Worm (Caenorhabditis elegans) whole organism, late embryonic: ENCODE data around the gene F41E6.17.
"Not testable (repeated sequence)": the region's sequence is repeated elsewhere in the genome, so short reads cannot be mapped to it uniquely, and the experiment has no call there.

ENCODE experiments used
- C08G9.2 ChIP-seq: sonication (generic microtip); optimal IDR thresholded peaks from 2 replicates; lab custom pipeline; 2016; ENCODE audit warnings: mild to moderate bottlenecking, missing genetic modification characterization, moderate library complexity, missing compliant biosample characterization
- C38D4.7 ChIP-seq: fragments of 200-800 bp; sonication (Bioruptor generic); optimal IDR thresholded peaks from 2 replicates; lab custom pipeline; 2018; ENCODE audit warnings: mild to moderate bottlenecking, missing genetic modification characterization, moderate library complexity, missing compliant biosample characterization
- F13H6.1 ChIP-seq: sonication (generic microtip); optimal IDR thresholded peaks from 2 replicates; lab custom pipeline; 2016; ENCODE audit warnings: missing genetic modification characterization, missing compliant biosample characterization
- K02D7.2 ChIP-seq: sonication (generic microtip); optimal IDR thresholded peaks from 2 replicates; lab custom pipeline; 2017; ENCODE audit warnings: mild to moderate bottlenecking, missing genetic modification characterization, missing compliant biosample characterization
- K09A11.1 ChIP-seq: sonication (generic microtip); optimal IDR thresholded peaks from 2 replicates; lab custom pipeline; 2017; ENCODE audit warnings: antibody characterized with exemption, mild to moderate bottlenecking, missing genetic modification characterization, missing compliant biosample characterization; ENCODE audit not compliant: insufficient read depth
- T23F11.4 ChIP-seq: fragments of 200-800 bp; sonication (Bioruptor generic); optimal IDR thresholded peaks from 2 replicates; lab custom pipeline; 2018; ENCODE audit warnings: mild to moderate bottlenecking, missing genetic modification characterization, missing compliant biosample characterization
- ama-1 ChIP-seq: fragments of 150-350 bp; optimal IDR thresholded peaks from 2 replicates; lab custom pipeline; 2014
- ceh-14 ChIP-seq: sonication (generic microtip); optimal IDR thresholded peaks from 2 replicates; lab custom pipeline; 2016; ENCODE audit warnings: missing genotype, missing genetic modification characterization, missing compliant biosample characterization
- ceh-18 ChIP-seq: sonication (generic microtip); optimal IDR thresholded peaks from 2 replicates; lab custom pipeline; 2016; ENCODE audit warnings: missing genetic modification characterization, missing compliant biosample characterization
- ceh-24 ChIP-seq: sonication (generic microtip); optimal IDR thresholded peaks from 2 replicates; lab custom pipeline; 2016; ENCODE audit warnings: mild to moderate bottlenecking, missing genetic modification characterization, missing compliant biosample characterization
- ceh-31 ChIP-seq: sonication (generic microtip); optimal IDR thresholded peaks from 2 replicates; lab custom pipeline; 2016; ENCODE audit warnings: missing genetic modification characterization, missing compliant biosample characterization
- ceh-34 ChIP-seq: sonication (generic microtip); optimal IDR thresholded peaks from 2 replicates; lab custom pipeline; 2016; ENCODE audit warnings: mild to moderate bottlenecking, missing genetic modification characterization, missing compliant biosample characterization
- ceh-9 ChIP-seq: sonication (generic microtip); optimal IDR thresholded peaks from 2 replicates; lab custom pipeline; 2016; ENCODE audit warnings: mild to moderate bottlenecking, missing genetic modification characterization, inconsistent platforms, missing compliant biosample characterization
- dmd-4 ChIP-seq: sonication (generic microtip); optimal IDR thresholded peaks from 2 replicates; lab custom pipeline; 2016; ENCODE audit warnings: borderline replicate concordance, missing genetic modification characterization, missing compliant biosample characterization
- dve-1 ChIP-seq: sonication (generic microtip); optimal IDR thresholded peaks from 2 replicates; lab custom pipeline; 2017; ENCODE audit warnings: antibody characterized with exemption, mild to moderate bottlenecking, missing genetic modification characterization, missing compliant biosample characterization
- elt-2 ChIP-seq: sonication (generic microtip); optimal IDR thresholded peaks from 2 replicates; lab custom pipeline; 2016; ENCODE audit warnings: missing genetic modification reagents, missing genetic modification characterization, missing compliant biosample characterization
- elt-4 ChIP-seq: sonication (generic microtip); optimal IDR thresholded peaks from 2 replicates; lab custom pipeline; 2016; ENCODE audit warnings: missing genetic modification characterization, missing compliant biosample characterization
- fax-1 ChIP-seq: sonication (generic microtip); optimal IDR thresholded peaks from 2 replicates; lab custom pipeline; 2016; ENCODE audit warnings: missing genotype, missing genetic modification characterization, missing compliant biosample characterization
- fkh-10 ChIP-seq: fragments of 150-350 bp; optimal IDR thresholded peaks from 2 replicates; lab custom pipeline; 2014; ENCODE audit warnings: missing biosample characterization, missing genetic modification reagents, missing genetic modification characterization
- gmeb-2 ChIP-seq: sonication (generic microtip); optimal IDR thresholded peaks from 2 replicates; lab custom pipeline; 2016; ENCODE audit warnings: missing genetic modification characterization, inconsistent platforms, missing compliant biosample characterization
- hlh-13 ChIP-seq: fragments of 200-800 bp; sonication (Bioruptor generic); optimal IDR thresholded peaks from 2 replicates; lab custom pipeline; 2018; ENCODE audit warnings: mild to moderate bottlenecking, missing genetic modification characterization, missing compliant biosample characterization
- hlh-15 ChIP-seq: sonication (generic microtip); optimal IDR thresholded peaks from 2 replicates; lab custom pipeline; 2016; ENCODE audit warnings: missing genetic modification characterization, missing compliant biosample characterization
- hlh-6 ChIP-seq: sonication (generic microtip); optimal IDR thresholded peaks from 2 replicates; lab custom pipeline; 2016; ENCODE audit warnings: missing genotype, missing genetic modification characterization, missing compliant biosample characterization
- lin-11 ChIP-seq: fragments of 200-800 bp; sonication (Bioruptor generic); optimal IDR thresholded peaks from 2 replicates; lab custom pipeline; 2018; ENCODE audit warnings: mild to moderate bottlenecking, missing genetic modification characterization, missing compliant biosample characterization
- mec-3 ChIP-seq: sonication (generic microtip); optimal IDR thresholded peaks from 2 replicates; lab custom pipeline; 2016; ENCODE audit warnings: borderline replicate concordance, missing genetic modification characterization, missing compliant biosample characterization
- nfya-1 ChIP-seq: sonication (generic microtip); optimal IDR thresholded peaks from 2 replicates; lab custom pipeline; 2017; ENCODE audit warnings: missing genetic modification characterization, mild to moderate bottlenecking, missing compliant biosample characterization, antibody characterized with exemption, moderate library complexity
- nhr-232 ChIP-seq: sonication (generic microtip); optimal IDR thresholded peaks from 2 replicates; lab custom pipeline; 2016; ENCODE audit warnings: missing genetic modification characterization, missing compliant biosample characterization
- npax-4 ChIP-seq: sonication (generic microtip); optimal IDR thresholded peaks from 2 replicates; lab custom pipeline; 2016; ENCODE audit warnings: missing genetic modification characterization, missing compliant biosample characterization
- odd-2 ChIP-seq: sonication (generic microtip); optimal IDR thresholded peaks from 2 replicates; lab custom pipeline; 2017; ENCODE audit warnings: antibody characterized with exemption, mild to moderate bottlenecking, missing genetic modification characterization, missing compliant biosample characterization
- pha-4 ChIP-seq: fragments of 150-350 bp; optimal IDR thresholded peaks from 2 replicates; lab custom pipeline; 2018; ENCODE audit warnings: missing biosample characterization, missing genetic modification reagents, missing genetic modification characterization
- pros-1 ChIP-seq: fragments of 150-350 bp; optimal IDR thresholded peaks from 2 replicates; lab custom pipeline; 2014; ENCODE audit warnings: missing biosample characterization, missing genetic modification reagents, missing genetic modification characterization
- ref-2 ChIP-seq: sonication (generic microtip); optimal IDR thresholded peaks from 2 replicates; lab custom pipeline; 2016; ENCODE audit warnings: missing genetic modification characterization, missing compliant biosample characterization
- rnt-1 ChIP-seq: sonication (generic microtip); optimal IDR thresholded peaks from 2 replicates; lab custom pipeline; 2016; ENCODE audit warnings: missing genetic modification characterization, missing compliant biosample characterization
- sdc-2 ChIP-seq: sonication (generic microtip); optimal IDR thresholded peaks from 2 replicates; lab custom pipeline; 2016; ENCODE audit warnings: missing genotype, missing genetic modification characterization, missing compliant biosample characterization
- ttx-3 ChIP-seq: sonication (generic microtip); optimal IDR thresholded peaks from 2 replicates; lab custom pipeline; 2016; ENCODE audit warnings: missing genetic modification reagents, missing genetic modification characterization, missing compliant biosample characterization
- unc-3 ChIP-seq, 2 experiments: fragments of 200-800 bp in 1 of 2; sonication (Bioruptor generic) in 1 of 2; sonication (generic microtip) in 1 of 2; conservative IDR thresholded peaks in 1 of 2; optimal IDR thresholded peaks in 1 of 2; 2 replicates each; pipeline versions ENCODE4 v1.3.6 to Lab custom; 2016 to 2022; ENCODE audit warnings: missing compliant biosample characterization in 2 of 2, missing genetic modification characterization in 2 of 2, missing genetic modification reagents in 1 of 2
- unc-42 ChIP-seq: sonication (generic microtip); optimal IDR thresholded peaks from 2 replicates; lab custom pipeline; 2016; ENCODE audit warnings: missing genotype, missing genetic modification characterization, missing compliant biosample characterization
- unc-55 ChIP-seq: sonication (generic microtip); optimal IDR thresholded peaks from 2 replicates; lab custom pipeline; 2017; ENCODE audit warnings: missing biosample characterization, missing genetic modification reagents, missing genetic modification characterization
- unc-86 ChIP-seq: sonication (generic microtip); optimal IDR thresholded peaks from 2 replicates; lab custom pipeline; 2016; ENCODE audit warnings: missing genetic modification characterization, missing compliant biosample characterization
- ztf-16 ChIP-seq: sonication (generic microtip); optimal IDR thresholded peaks from 2 replicates; lab custom pipeline; 2017; ENCODE audit warnings: missing genetic modification characterization, missing compliant biosample characterization

Gene F41E6.17

ce11 chrV:8623754-8624153, at the start of gene F41E6.17:
F41E6.17 (plus strand) TSS chrV:8624101.
- no peak for TF ChIP-seq nhr-232 (tag; lab: Kevin White, UChicago)
- peak; percentile 62 for TF ChIP-seq unc-42 (tag; lab: Kevin White, UChicago)

DNA sequence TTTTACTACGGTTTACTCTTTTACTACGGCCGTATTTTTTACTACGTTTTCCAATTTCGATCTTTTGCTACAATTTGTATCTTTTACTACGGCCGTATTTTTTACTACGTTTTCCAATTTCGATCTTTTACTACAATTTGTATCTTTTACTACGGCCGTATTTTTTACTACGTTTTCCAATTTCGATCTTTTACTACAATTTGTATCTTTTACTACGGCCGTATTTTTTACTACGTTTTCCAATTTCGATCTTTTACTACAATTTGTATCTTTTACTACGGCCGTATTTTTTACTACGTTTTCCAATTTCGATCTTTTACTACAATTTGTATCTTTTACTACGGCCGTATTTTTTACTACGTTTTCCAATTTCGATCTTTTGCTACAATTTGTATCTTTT, 49.1 kb upstream of the F41E6.17 start, which contains the start of gene F25G6.1:
Gene F25G6.1 (plus strand): TSS at position 301 of the 400 bp plus-strand sequence.
- not testable (repeated sequence) for TF ChIP-seq elt-2, ceh-31, hlh-6 (tag; lab: Kevin White, UChicago)

DNA sequence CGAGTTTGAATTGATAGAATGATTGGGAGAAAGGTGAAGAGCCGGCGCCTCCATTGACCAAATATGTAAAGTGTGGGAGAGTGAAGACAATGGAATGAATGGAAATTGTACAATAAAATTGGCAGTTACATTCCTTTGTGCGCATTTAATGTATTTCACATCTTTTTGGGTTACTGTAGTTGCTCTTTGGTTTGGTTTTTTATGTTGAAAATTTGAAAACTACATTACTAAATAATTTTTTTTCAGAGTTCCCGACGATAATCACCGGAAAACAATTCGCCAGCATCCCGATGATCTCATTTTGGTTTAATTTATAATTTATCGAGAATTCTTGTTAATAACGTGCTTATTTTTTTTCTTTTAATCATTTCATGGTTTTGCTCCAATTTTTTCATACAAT, 42.9 kb upstream of the F41E6.17 start, which contains the start of gene C10B5.1:
Gene C10B5.1 (plus strand): TSS at position 301 of the 400 bp plus-strand sequence.
- TF ChIP-seq hlh-15 (tag; lab: Kevin White, UChicago) (no peak), C38D4.7 (no peak), nfya-1 (tag; lab: Kevin White, UChicago) (no peak), unc-55 (no peak), ceh-31 (tag; lab: Kevin White, UChicago) (no peak), T23F11.4 (GFP tag; lab: Kevin White, UChicago) (no peak), ttx-3 (no peak), rnt-1 (tag; lab: Kevin White, UChicago) (no peak), elt-4 (tag; lab: Kevin White, UChicago) (no peak), gmeb-2 (tag; lab: Kevin White, UChicago) (no peak), unc-86 (no peak)
- TF ChIP-seq, all 69 proteins: peak for 0

ce11 chrV:8586472-8586871, 37.4 kb upstream of the F41E6.17 start:
- no peak for TF ChIP-seq fax-1 (tag; lab: Kevin White, UChicago)
- no peak for TF ChIP-seq unc-3 (GFP tag; conservative IDR thresholded peaks at IDR 0.05; lab: Robert Waterston, UW)
- no peak for TF ChIP-seq unc-3 (tag; optimal IDR thresholded peaks at IDR 0.05; lab: Kevin White, UChicago)
- no peak for TF ChIP-seq ref-2 (tag; lab: Kevin White, UChicago)
- TF ChIP-seq dve-1 (tag; lab: Kevin White, UChicago) = no peak
- no peak for TF ChIP-seq ceh-24 (tag; lab: Kevin White, UChicago)
- TF ChIP-seq nfya-1 (tag; lab: Kevin White, UChicago) = no peak
- no peak for TF ChIP-seq K02D7.2 (tag; lab: Kevin White, UChicago)
- no peak for TF ChIP-seq lin-11
- TF ChIP-seq gmeb-2 (tag; lab: Kevin White, UChicago) = no peak
- no peak for TF ChIP-seq ceh-31 (tag; lab: Kevin White, UChicago)
- TF ChIP-seq K09A11.1 (tag; lab: Kevin White, UChicago) = no peak
- no peak for TF ChIP-seq mec-3
- no peak for TF ChIP-seq T23F11.4 (GFP tag; lab: Kevin White, UChicago)
- no peak for TF ChIP-seq unc-55
- TF ChIP-seq dmd-4 (tag; lab: Kevin White, UChicago) = no peak
- no peak for TF ChIP-seq hlh-13 (GFP tag; lab: Kevin White, UChicago)
- TF ChIP-seq pha-4 (tag; lab: Kevin White, UChicago) = no peak
- no peak for TF ChIP-seq elt-4 (tag; lab: Kevin White, UChicago)
- no peak for TF ChIP-seq nhr-232 (tag; lab: Kevin White, UChicago)
- TF ChIP-seq ceh-34 (tag; lab: Kevin White, UChicago) = no peak

DNA sequence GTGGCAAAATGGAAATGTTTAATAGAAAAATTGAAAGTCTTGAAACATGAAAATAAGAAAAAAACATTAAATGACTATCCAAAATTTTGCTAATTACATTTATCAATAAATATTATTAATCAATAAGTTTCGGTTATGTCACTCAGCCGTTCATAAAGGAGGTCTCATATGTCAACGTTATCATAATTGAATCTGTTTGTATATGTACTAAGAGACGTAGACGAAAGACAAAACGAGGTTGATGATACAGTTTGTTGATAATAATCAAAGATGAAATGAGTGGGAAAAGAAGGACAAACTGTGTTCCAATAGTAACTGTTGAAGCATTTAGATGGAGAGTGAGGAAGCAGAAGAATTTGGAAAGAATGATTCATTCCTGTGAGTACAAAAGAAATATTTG, 37.0 kb upstream of the F41E6.17 start:
- TF ChIP-seq elt-2 (tag; lab: Kevin White, UChicago) (peak; percentile 19), pros-1 (tag; lab: Kevin White, UChicago) (no peak)
- TF ChIP-seq, all 69 proteins: peak for 1

DNA sequence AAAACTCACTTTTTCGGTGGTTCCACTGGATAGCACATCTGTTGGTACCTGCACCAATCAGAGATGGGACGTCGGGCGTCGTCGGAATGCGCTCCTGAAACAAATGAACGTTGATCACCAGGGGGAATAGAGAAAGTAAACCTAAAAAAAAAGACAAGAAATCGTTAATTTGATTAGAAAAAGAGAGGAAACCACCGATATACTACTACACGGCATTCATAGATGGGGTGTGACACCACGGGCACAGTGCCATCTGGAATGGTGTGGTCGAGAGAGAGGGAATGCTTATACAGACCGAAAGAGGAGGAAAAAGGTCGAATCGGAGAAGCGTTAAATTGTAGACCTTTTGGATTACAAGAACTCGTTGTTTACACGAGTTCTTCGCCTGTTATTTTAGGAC, 35.8 kb upstream of the F41E6.17 start, which contains the start of gene C10B5.3:
Gene C10B5.3 (minus strand): TSS at position 101 of the 400 bp plus-strand sequence.
- TF ChIP-seq mec-3 = no peak
- TF ChIP-seq npax-4 (tag; lab: Kevin White, UChicago) = no peak
- no peak for TF ChIP-seq hlh-13 (GFP tag; lab: Kevin White, UChicago)
- no peak for TF ChIP-seq ama-1 (lab: Kevin White, UChicago)
- no peak for TF ChIP-seq nfya-1 (tag; lab: Kevin White, UChicago)
- TF ChIP-seq odd-2 (tag; lab: Kevin White, UChicago) = no peak
- TF ChIP-seq F13H6.1 = no peak
- no peak for TF ChIP-seq ztf-16 (tag; lab: Kevin White, UChicago)
- no peak for TF ChIP-seq sdc-2 (tag; lab: Kevin White, UChicago)
- TF ChIP-seq ceh-14 (tag; lab: Kevin White, UChicago) = no peak
- no peak for TF ChIP-seq ceh-18 (tag; lab: Kevin White, UChicago)
- TF ChIP-seq C08G9.2 (tag; lab: Kevin White, UChicago) = no peak
- no peak for TF ChIP-seq nhr-232 (tag; lab: Kevin White, UChicago)
- no peak for TF ChIP-seq ceh-9
- TF ChIP-seq fkh-10 = no peak
